Fruit fly (Drosophila melanogaster) whole organism, larva: Measurements from ENCODE around the gene CG34171.

Experiments
- noc ChIP-seq: fragments of 200-800 bp; sonication (Bioruptor generic); optimal IDR thresholded peaks from 3 replicates; lab custom pipeline; 2019; ENCODE audit warnings: missing biosample characterization, mild to moderate bottlenecking, missing genetic modification characterization, moderate library complexity

The CG34171 gene

dm6 chr2L:18370817-18371216 lies 7.6 kb upstream of the CG34171 start:
- no peak for TF ChIP-seq noc (tag; lab: Kevin White, UChicago)

DNA sequence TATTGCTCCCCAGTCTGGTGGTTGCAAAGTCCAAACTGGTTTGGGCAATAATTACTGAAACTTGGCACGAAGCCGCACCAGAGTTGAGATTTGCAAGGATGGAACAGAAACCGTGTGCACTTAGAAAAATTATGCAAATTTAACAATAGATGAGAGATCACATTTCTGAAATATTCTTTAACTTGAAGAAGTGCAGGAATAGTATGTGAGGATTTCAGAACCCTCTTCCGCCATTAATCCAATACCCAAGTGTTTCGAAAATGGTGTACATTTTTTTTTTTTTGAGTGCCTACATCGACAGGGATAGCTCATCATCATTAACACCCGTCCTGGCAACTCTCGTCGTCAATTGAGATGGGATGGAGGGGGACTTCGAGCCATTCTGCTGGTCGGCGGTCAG lies 6.3 kb upstream of the CG34171 start:
- TF ChIP-seq noc (tag; lab: Kevin White, UChicago): no peak

DNA sequence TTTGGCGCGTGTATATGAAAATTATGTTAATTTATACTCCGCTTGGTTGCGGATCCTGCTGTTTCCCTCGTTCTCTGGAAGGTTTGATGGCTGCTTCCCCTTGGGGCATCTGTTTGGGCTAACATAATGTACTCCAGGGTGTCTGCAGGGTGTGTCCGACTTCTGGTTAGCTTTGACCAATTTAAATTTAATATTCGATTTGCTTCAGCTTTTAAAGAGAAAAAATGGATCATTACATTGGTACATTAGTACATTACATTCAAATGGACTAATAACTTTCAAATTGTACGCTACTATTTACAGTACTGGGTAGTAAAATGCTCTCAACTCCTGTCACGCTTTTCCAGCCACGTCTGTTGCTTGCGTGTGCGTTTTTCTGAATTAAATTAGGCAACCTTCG lies 1.3 kb upstream of the CG34171 start:
- no peak for TF ChIP-seq noc (tag; lab: Kevin White, UChicago)

DNA sequence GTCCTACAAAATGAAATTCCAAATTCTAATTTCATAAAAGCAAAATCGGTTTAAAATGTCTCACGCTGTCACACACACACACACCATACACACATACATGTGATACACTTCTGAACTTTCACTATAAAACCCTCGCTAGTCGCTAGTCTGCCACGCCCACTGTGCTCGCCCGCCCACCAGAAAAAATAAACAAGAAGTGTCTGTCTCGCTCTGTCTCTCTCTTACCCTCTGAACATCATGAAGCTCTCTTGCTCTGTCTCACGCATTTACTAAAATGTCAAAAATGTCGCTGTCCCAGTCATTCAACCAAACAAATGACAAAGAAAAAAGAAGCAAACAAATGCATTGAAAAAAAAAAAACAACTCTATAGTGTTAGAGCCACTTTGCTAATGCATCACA lies 9.4 kb downstream of the CG34171 start:
- no peak for TF ChIP-seq noc (tag; lab: Kevin White, UChicago)

DNA sequence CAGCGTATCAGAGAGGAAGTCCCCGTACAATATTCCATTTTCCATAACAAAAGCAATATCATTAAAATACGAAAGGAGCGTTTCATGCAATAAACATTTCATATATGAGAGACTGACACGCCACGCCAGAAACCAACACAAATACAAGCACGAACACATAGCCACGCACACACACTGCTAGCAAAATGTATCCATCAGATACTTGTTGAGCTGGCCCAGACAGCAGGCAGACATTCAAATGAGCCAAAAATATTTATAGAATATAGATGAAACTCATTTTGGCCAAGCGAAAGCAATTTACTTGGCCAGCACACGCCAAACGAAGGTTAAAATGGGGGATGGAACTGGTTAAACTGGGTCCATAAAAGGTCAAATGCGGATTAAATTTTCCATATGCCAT lies 11.6 kb downstream of the CG34171 start:
- TF ChIP-seq noc (tag; lab: Kevin White, UChicago): no peak

dm6 chr2L:18395274-18395823 lies 17.0 kb downstream of the CG34171 start:
- TF ChIP-seq noc (tag; lab: Kevin White, UChicago): no peak
